Worm (Caenorhabditis elegans): ENCODE results near the gene sec-16A.1.

ce11 chrIII:9105653-9106052 is 20.0 kb upstream of the sec-16A.1 start:
- TF ChIP-seq unc-39 (tag; optimal IDR thresholded peaks at IDR 0.05) (no peak), egl-27 (tag; optimal IDR thresholded peaks at IDR 0.05) (no peak), nhr-237 (tag; optimal IDR thresholded peaks at IDR 0.05) (no peak), nhr-11 (tag; optimal IDR thresholded peaks at IDR 0.05) (no peak), pqm-1 (tag; optimal IDR thresholded peaks at IDR 0.05) (no peak), nhr-77 (tag; optimal IDR thresholded peaks at IDR 0.05) (no peak), lsy-12 (tag; optimal IDR thresholded peaks at IDR 0.05) (no peak), lin-15B (tag; optimal IDR thresholded peaks at IDR 0.05) (no peak), R02D3.7 (tag; optimal IDR thresholded peaks at IDR 0.05) (no peak), zag-1 (tag; optimal IDR thresholded peaks at IDR 0.05) (no peak)

All from whole organism, L3 larva.